Fruit fly (Drosophila melanogaster): ENCODE results near the gene Mob2.

DNA sequence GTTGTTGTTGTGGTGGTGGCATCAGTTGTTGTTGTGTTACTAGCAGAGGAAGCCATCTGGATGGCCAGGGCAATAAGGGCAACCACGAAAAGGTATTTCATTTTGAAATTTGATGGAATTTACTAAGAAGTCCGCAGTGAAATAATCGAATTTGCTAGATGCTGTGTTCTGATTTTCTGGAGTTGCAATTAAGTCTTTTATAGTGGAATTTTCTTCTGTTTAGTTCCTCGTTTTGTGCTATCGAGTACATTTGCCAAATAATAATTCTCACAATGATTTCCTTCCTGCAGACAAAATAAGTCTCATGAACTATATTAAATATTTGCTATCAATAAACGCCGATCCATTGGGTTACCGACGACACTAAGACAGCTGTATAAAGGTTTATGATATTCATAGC, 51.5 kb downstream of the Mob2 start, which contains the start of gene CG33272:
- TF ChIP-seq Myc (optimal IDR thresholded peaks at IDR 0.05) (no peak), Sin3A (optimal IDR thresholded peaks at IDR 0.05) (no peak), ttk (optimal IDR thresholded peaks at IDR 0.05) (no peak)

Measured in Kc167 (cell line).